Fruit fly (Drosophila melanogaster) S2 (cell line): ENCODE results near the gene galene.

Experiments used
- CG8478 ChIP-seq: fragments of >200 bp; optimal IDR thresholded peaks from 2 replicates; lab custom pipeline; 2018
- CTCF ChIP-seq, 2 experiments: fragments of >200 bp; optimal IDR thresholded peaks; 2 replicates each; lab custom pipeline; 2018

dm6 chr3L:1279685-1280084, 44.2 kb downstream of the galene start:
- no peak for TF ChIP-seq CG8478 (lab: Kevin White, UChicago)
- no peak for TF ChIP-seq CTCF (optimal IDR thresholded peaks at IDR 0.05; lab: Kevin White, UChicago)
